Fruit fly (Drosophila melanogaster): Measurements from ENCODE around the gene ND-B8.

The ND-B8 gene

DNA sequence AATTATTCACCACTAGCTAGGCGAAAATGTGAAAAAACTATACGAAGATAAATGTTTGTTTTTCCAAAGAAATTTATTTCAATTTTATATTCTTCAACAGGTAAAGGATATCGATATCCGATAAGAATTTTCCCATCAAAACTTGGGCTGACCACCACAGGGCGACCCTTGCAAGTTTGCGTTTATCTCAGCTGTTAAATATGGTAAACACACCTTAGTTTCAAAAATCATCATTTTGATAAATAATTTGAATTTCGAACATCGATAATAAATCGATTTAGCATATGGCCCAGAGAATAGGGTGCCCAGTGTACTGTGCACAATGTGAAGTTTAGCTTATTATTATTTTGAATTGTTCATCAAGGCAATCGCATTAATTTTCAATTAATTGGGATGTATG is 8.9 kb downstream of the ND-B8 start, which contains the start of the genes CG15443 and Paris (continued):
- TF ChIP-seq Mad (GFP tag; optimal IDR thresholded peaks at IDR 0.05) (no peak), sens (GFP tag) (peak; percentile 82), hbn (GFP tag; IDR thresholded peaks at IDR 0.05; ENCODE audit: partially characterized antibody) (peak; percentile 48; the same call in 1 of the 2 replicates), Nf-YB (GFP tag; optimal IDR thresholded peaks at IDR 0.05) (no peak), knrl (GFP tag; IDR thresholded peaks at IDR 0.05; ENCODE audit: partially characterized antibody) (peak; percentile 68; the same call in 2 of the 3 replicates), CG34376 (GFP tag; optimal IDR thresholded peaks at IDR 0.05) (peak; percentile 49), Elba2 (GFP tag; optimal IDR thresholded peaks at IDR 0.05) (no peak), MESR4 (GFP tag; optimal IDR thresholded peaks at IDR 0.05) (peak; percentile 2), phol (tag; optimal IDR thresholded peaks at IDR 0.05) (peak; percentile 38), zen (tag; optimal IDR thresholded peaks at IDR 0.05) (peak; percentile 50), mirr (GFP tag; optimal IDR thresholded peaks at IDR 0.05) (peak; percentile 16), Mes4 (GFP tag; optimal IDR thresholded peaks at IDR 0.05) (no peak), CG13894 (tag; optimal IDR thresholded peaks at IDR 0.05) (peak; percentile 63), Neu2 (GFP tag; optimal IDR thresholded peaks at IDR 0.05; ENCODE audit: borderline replicate concordance) (no peak), CG10267 (tag; optimal IDR thresholded peaks at IDR 0.05) (peak; percentile 16), CG4360 (GFP tag; IDR thresholded peaks at IDR 0.05) (no peak), CG6654 (GFP tag; optimal IDR thresholded peaks at IDR 0.05) (no peak), Hmx (GFP tag; optimal IDR thresholded peaks at IDR 0.05) (no peak), crp (GFP tag; optimal IDR thresholded peaks at IDR 0.05) (peak in 1 of 2 experiments; percentile 85), vnd (GFP tag; IDR thresholded peaks at IDR 0.05; ENCODE audit: partially characterized antibody) (peak; percentile 90), Dll (GFP tag; IDR thresholded peaks at IDR 0.05; ENCODE audit: partially characterized antibody) (peak; percentile 45; the same call in 2 of the 4 replicates), Nf-YC (tag; optimal IDR thresholded peaks at IDR 0.05) (peak; percentile 10), CG15514 (GFP tag; optimal IDR thresholded peaks at IDR 0.05) (peak; percentile 54), Hr39 (optimal IDR thresholded peaks at IDR 0.05) (no peak), CG6791 (GFP tag; IDR thresholded peaks at IDR 0.05; ENCODE audit: partially characterized antibody) (peak; percentile 96), CG2120 (GFP tag; optimal IDR thresholded peaks at IDR 0.05) (peak; percentile 22), Bgb (GFP tag; IDR thresholded peaks at IDR 0.05; ENCODE audit: partially characterized antibody) (peak; percentile 86), HHEX (GFP tag; optimal IDR thresholded peaks at IDR 0.05) (peak; percentile 20), CG18476 (GFP tag; optimal IDR thresholded peaks at IDR 0.05) (no peak), nmo (GFP tag; optimal IDR thresholded peaks at IDR 0.05) (peak; percentile 21), CG16813 (GFP tag; IDR thresholded peaks at IDR 0.05; ENCODE audit: partially characterized antibody) (peak; percentile 77), sna (GFP tag; IDR thresholded peaks at IDR 0.05; ENCODE audit: partially characterized antibody) (peak; percentile 71), ATbp (GFP tag; optimal IDR thresholded peaks at IDR 0.05) (no peak), lab (GFP tag; optimal IDR thresholded peaks at IDR 0.05) (peak; percentile 35), CG17359 (tag; optimal IDR thresholded peaks at IDR 0.05) (peak; percentile 28), Atf3 (GFP tag; optimal IDR thresholded peaks at IDR 0.05) (no peak), BtbVII (GFP tag; optimal IDR thresholded peaks at IDR 0.05) (peak; percentile 17), H15 (GFP tag; IDR thresholded peaks at IDR 0.05) (0 out of 3 replicates have a peak, but pooled peaks have one; percentile 21)

- peak; percentile 54; the same call in 1 of the 3 replicates for TF ChIP-seq Opbp (GFP tag; IDR thresholded peaks at IDR 0.05; ENCODE audit: partially characterized antibody)
- peak; percentile 35 for TF ChIP-seq CG10267 (tag; optimal IDR thresholded peaks at IDR 0.05)
- TF ChIP-seq CG14710 (tag; optimal IDR thresholded peaks at IDR 0.05): peak; percentile 33
- TF ChIP-seq CG12391 (tag; optimal IDR thresholded peaks at IDR 0.05): peak; percentile 7
- TF ChIP-seq Xrp1 (GFP tag; IDR thresholded peaks at IDR 0.05): no peak
- peak; percentile 65; the same call in 1 of the 2 replicates for TF ChIP-seq bbx (GFP tag; IDR thresholded peaks at IDR 0.05; ENCODE audit: partially characterized antibody)
- no peak for TF ChIP-seq Dref (GFP tag; IDR thresholded peaks at IDR 0.05)
- TF ChIP-seq sima (GFP tag; optimal IDR thresholded peaks at IDR 0.05): no peak
- peak; percentile 3 for TF ChIP-seq CG34376 (GFP tag; optimal IDR thresholded peaks at IDR 0.05)
- no peak for TF ChIP-seq Side (GFP tag; optimal IDR thresholded peaks at IDR 0.05)
- no peak for TF ChIP-seq Atf-2 (GFP tag; optimal IDR thresholded peaks at IDR 0.05)
- TF ChIP-seq amos (GFP tag; IDR thresholded peaks at IDR 0.05; ENCODE audit: partially characterized antibody): peak; percentile 57
- peak; percentile 74 for TF ChIP-seq BEAF-32 (GFP tag; optimal IDR thresholded peaks at IDR 0.05)
- TF ChIP-seq row (GFP tag; IDR thresholded peaks at IDR 0.05): peak; percentile 76
- peak; percentile 80 to 94 for TF ChIP-seq crp (GFP tag; optimal IDR thresholded peaks at IDR 0.05)
Observed at dm6 chr2L:4464946-4465345, 10.5 kb downstream of the ND-B8 start, which contains the start of gene FIG4. FIG4 (plus strand) TSS chr2L:4465174.
